Worm (Caenorhabditis elegans) whole organism, mixed stage, embryonic: Measurements from ENCODE around the gene T19H5.6.

Experiments used
- bed-3 ChIP-seq: fragments of 200-800 bp; sonication (Bioruptor generic); optimal IDR thresholded peaks from 3 replicates; lab custom pipeline; 2018; ENCODE audit warnings: mild to moderate bottlenecking, missing genetic modification characterization, moderate library complexity, missing compliant biosample characterization
- cnd-1 ChIP-seq: fragments of 200-800 bp; sonication (Bioruptor generic); optimal IDR thresholded peaks from 2 replicates; lab custom pipeline; 2018; ENCODE audit warnings: mild to moderate bottlenecking, missing genetic modification characterization, missing compliant biosample characterization
- drap-1 ChIP-seq: fragments of 200-800 bp; sonication (Bioruptor generic); optimal IDR thresholded peaks from 3 replicates; lab custom pipeline; 2018; ENCODE audit warnings: mild to moderate bottlenecking, missing genetic modification characterization, missing compliant biosample characterization
- elt-3 ChIP-seq: fragments of 150-350 bp; optimal IDR thresholded peaks from 2 replicates; lab custom pipeline; 2014; ENCODE audit warnings: missing biosample characterization, missing genetic modification characterization
- lin-13 ChIP-seq: fragments of 150-350 bp; optimal IDR thresholded peaks from 2 replicates; lab custom pipeline; 2014; ENCODE audit warnings: missing biosample characterization, missing genetic modification characterization
- lsy-2 ChIP-seq: fragments of 150-350 bp; optimal IDR thresholded peaks from 2 replicates; lab custom pipeline; 2014; ENCODE audit warnings: missing biosample characterization, missing genetic modification characterization
- nhr-12 ChIP-seq: fragments of 150-350 bp; optimal IDR thresholded peaks from 2 replicates; lab custom pipeline; 2014; ENCODE audit warnings: missing biosample characterization, missing genetic modification characterization
- pha-4 ChIP-seq: fragments of 150-350 bp; optimal IDR thresholded peaks from 2 replicates; lab custom pipeline; 2018; ENCODE audit warnings: missing biosample characterization, missing genetic modification reagents, missing genetic modification characterization
- unc-62 ChIP-seq: fragments of 150-350 bp; optimal IDR thresholded peaks from 2 replicates; lab custom pipeline; 2014; ENCODE audit warnings: missing biosample characterization, missing genetic modification reagents, missing genetic modification characterization
- zip-8 ChIP-seq: fragments of 150-350 bp; optimal IDR thresholded peaks from 2 replicates; lab custom pipeline; 2014; ENCODE audit warnings: missing biosample characterization, missing genetic modification characterization
- ztf-11 ChIP-seq: fragments of 150-350 bp; optimal IDR thresholded peaks from 2 replicates; lab custom pipeline; 2014; ENCODE audit warnings: missing biosample characterization, missing genetic modification characterization

DNA sequence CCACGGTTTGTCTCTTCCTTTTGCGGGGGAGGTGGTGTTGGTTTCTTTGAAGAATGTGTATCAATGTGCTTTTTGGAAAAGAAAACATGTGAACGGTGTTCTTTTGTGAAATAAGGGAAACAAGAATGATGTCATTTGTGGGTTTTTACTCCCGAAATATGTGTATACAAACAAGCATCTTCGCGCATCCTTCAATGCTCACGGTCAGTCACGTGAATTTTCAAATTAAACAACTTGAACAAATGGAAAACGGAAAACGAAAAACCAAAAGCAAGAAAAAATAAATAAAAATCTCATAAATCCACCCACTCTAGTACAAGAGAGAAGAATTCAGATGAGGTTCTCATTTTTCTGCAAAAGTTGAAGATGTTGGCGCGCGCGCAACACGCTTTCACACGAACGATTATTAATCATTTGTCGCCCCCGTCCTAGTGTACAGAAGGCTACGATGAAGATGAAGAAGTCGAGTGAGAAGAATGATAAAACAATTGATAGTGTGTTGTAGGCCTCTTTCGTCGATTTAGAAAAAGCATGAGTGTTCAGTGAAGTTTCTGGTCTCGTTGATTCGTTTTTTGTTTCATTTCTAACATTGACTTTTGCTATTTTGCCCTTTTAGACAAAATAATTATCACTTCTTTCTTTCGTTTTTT, 15.2 kb upstream of the T19H5.6 start:
- TF ChIP-seq bed-3 (GFP tag; lab: Kevin White, UChicago) (no peak), pha-4 (no peak), nhr-12 (tag; lab: Kevin White, UChicago) (no peak), cnd-1 (no peak), elt-3 (tag; lab: Kevin White, UChicago) (no peak), ztf-11 (no peak), drap-1 (GFP tag; lab: Kevin White, UChicago) (no peak), unc-62 (no peak), lin-13 (no peak), zip-8 (tag; lab: Kevin White, UChicago) (no peak), lsy-2 (tag; lab: Kevin White, UChicago) (no peak)
